Worm (Caenorhabditis elegans) whole organism, dauer: ENCODE measurements around the gene R06F6.8.

ENCODE experiments used
- unc-62 ChIP-seq: sonication (generic microtip); optimal IDR thresholded peaks from 2 replicates; lab custom pipeline; 2017; ENCODE audit warnings: missing biosample characterization, missing genetic modification reagents, missing genetic modification characterization

Gene R06F6.8

DNA sequence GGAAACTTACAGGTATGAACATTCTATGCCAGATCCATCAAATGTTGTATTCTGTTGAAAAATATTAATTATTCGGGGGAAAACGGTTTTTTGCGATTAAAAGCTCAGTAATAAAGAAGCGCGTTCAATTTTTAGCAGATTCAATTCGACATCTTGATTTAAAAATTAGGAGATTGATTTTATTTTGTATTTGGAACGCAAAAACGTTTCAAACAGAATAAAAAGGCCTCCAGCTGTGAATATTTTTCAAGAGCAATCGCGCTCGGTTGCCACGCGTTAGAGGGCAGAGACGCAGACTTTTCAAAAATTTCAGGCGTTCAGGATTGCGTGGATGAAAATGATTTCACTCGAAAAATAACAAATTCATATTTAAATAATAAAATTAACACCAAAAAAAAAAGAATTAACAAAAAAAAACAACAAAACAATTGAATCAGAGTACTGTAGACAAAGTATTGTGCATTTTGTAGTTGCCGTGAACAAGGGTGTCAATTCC is at the start of gene R06F6.8:
R06F6.8 (minus strand) TSS at position 51 of the 496 bp plus-strand sequence.
- no peak for TF ChIP-seq unc-62 (GFP tag; lab: Kevin White, UChicago)

DNA sequence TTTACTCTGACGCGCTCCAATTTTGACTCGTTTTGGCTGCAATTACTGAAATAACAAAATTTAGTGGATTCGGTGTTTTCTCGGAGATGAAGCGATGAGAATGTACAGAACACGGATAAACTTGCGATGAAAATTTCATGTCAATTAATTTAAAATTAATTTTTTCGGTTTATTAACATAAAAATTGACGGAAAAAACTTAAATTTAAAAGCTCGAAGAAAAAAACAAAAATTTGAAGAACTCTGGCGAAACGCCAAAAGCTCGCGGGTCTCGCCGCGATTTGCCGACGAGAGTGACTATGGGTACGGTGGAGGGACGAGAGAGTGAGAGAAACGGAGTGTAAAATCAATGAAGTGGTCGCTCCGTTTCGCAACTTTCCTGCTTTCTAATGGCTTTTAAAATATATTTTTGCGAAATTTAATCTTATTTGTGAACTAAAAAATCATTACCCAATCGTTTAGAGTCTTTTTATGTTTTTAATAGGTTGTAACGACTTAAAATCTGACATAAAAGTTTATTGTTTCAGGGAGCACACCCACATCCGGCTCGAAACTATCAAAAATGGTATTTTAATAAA is 49.0 kb upstream of the R06F6.8 start, which contains the start of the genes gmps-1 and cap-2:
gmps-1 (minus strand) TSS at position 51 of the 577 bp plus-strand sequence.
cap-2 (plus strand) TSS at position 527 of the 577 bp plus-strand sequence.
- no peak for TF ChIP-seq unc-62 (GFP tag; lab: Kevin White, UChicago)

DNA sequence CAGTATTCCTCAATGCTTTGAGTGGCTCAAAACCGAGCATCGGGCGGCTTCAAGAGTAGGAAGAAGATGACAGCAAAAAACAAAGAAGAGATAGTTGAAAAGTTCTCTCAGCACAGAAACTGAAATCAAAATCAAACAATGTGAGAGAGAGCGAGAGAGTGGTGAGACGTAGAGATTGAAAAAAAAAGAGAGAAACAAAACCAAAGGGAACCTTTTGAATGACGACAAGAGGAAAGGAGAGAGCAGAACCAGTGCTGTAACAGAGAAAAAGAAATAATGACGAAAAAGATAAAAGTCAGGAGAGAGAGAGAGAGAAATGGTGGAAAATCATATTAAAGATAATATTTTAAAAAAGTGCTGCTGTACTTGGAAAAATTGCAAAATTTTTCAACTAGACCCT is 47.4 kb upstream of the R06F6.8 start:
- TF ChIP-seq unc-62 (GFP tag; lab: Kevin White, UChicago), result no peak

DNA sequence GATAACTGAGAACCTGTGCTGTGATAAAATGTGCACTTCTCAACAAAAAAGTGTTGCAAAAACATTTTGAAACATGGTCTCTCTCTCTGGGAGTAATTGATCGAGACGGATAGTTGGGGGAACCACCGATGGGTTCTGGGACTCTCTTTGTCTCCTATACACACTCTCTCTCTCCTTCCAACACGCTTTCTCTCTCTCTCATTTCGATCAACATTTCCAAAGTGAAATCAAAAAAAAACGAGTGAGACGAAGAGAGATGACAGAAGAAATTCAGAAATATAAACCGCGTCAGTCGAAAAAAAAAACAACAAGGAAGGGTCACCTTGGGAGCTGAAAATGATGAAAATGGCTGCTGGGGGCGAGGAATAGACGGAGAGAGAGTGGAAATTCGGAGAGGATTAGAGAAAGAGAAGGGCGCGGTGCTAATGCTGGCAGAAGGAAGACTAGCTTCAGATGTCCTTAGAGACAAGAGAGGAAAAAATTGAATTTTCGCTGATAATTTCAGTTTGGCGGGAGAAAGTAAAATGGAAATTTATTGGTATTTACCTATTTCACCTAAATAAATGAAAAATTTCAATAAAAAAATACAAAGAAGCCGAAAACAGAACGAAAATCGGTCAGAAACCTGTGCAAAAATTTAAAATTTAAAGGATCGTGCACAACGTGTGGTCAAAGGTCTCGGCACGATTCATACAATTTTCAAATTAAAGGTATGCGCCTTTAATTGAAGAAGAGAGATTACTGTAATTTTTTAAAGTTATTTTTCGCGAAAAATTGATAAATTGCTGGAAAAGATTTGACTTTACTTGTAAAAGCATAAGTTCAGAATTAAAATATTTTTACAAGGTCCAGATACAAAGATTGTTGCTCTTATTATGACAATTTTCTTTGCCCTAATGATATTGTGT is 43.2 kb upstream of the R06F6.8 start:
- no peak for TF ChIP-seq unc-62 (GFP tag; lab: Kevin White, UChicago)

DNA sequence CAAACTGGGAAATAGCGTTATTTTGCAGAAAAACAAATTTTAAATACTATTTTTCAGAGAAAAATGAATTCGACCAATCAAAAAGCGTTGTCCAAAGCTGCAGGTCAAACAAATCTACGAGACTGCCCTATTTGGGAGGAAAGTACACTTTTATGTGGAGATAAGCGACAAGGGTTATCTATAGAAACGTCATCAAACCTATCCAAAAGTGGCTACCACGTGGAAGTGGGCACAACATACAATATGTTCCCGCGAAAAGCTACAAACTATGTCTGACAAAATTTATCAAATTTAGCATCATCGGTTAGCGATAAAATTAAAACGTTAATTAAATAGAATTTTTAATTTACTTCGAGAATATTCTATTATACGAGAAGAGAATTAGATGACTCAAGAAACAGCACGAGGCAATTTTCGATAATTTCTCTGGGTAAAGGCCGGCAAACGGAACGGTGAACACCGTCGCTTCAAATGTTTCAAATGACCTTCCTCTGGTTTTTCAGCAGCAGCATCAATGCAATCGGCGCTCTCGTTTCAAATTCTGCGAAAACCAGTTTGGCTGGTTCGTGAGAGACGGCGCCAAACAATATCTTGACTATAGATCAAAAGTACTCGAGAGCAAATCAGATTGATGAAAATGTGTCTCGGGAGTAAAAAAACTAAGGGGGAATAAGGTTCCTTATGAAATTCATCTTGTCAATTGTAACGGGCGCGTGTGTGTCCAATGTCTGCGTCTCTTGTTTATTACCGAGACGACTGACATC is 42.1 kb upstream of the R06F6.8 start:
- no peak for TF ChIP-seq unc-62 (GFP tag; lab: Kevin White, UChicago)

DNA sequence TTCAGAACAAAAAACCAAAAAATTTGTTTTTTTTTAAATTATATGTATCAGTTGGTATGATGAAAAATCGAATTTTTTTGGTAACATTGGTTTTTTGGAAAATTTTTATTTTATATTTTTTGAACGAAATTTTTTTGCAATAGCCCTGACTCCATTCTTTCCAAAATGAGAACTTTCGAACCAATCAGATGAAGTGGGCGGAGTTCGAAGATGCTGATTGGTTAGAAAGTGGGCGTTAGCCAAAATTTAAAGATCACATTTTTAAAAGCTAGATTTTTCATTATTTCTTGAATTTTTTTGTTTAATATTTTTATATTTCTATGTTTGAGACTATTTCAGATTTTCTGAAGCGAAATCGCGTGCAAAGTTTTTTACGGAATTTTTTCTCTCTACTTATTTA is 41.5 kb upstream of the R06F6.8 start:
- no peak for TF ChIP-seq unc-62 (GFP tag; lab: Kevin White, UChicago)

DNA sequence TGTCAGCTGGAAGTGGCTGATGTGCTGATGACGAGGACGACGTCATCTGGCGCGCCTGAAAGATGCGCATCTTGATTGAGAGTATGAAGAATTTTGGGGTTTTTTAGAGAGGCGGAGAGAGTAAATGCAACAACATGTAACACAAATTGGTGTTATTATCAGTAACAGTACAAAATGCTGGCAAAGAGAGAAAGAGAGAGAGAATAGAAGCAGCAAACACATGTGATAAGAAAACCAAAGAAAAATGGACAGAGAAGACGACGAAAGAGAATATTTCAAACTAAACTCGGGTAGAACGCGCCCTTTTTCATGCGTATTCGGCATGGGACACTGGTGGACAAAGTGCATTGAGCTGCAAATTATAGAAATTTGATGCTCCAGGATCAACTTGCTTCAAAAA is 41.1 kb upstream of the R06F6.8 start, which contains the start of gene M106.3:
M106.3 (minus strand) TSS at position 70 of the 400 bp plus-strand sequence.
- no peak for TF ChIP-seq unc-62 (GFP tag; lab: Kevin White, UChicago)

DNA sequence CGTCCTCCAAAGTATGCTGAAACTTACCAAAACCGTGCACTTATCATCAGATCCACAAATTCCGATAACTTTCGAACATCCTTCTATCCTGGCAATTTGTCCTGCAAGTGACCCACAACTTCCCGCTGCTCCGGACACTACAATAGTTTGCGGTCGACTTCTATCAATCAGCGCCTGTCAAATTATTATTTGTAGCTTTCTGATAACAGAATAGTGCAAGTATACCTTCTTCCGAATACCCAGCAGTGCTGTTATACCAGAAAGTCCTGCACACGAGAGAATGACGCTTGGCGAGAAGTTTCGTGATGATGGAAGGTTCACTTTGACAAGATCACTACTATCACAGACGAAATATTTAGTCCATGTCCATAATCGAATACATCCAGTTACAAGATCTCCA is 39.6 kb upstream of the R06F6.8 start:
- no peak for TF ChIP-seq unc-62 (GFP tag; lab: Kevin White, UChicago)

DNA sequence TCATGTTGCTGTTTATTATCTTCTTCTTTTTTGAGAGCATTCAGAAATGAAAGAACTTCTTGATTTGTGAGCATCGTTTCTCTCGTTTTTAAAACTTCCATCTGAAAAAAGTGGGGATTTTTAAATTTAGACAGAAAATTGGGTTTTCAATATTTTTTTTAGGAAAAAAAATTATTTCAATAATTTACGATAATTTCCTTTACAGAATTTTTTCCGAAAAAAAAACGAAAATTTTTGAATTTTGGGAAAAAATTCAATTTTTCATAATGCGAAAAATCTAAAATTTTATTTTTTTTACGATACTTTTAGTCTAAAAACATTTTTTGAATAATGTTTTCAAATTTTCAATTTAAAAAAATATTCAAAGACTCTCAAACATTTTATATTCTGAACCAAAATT is 37.3 kb upstream of the R06F6.8 start, which contains the start of gene M106.7:
M106.7 (minus strand) TSS at position 101 of the 400 bp plus-strand sequence.
- no peak for TF ChIP-seq unc-62 (GFP tag; lab: Kevin White, UChicago)

DNA sequence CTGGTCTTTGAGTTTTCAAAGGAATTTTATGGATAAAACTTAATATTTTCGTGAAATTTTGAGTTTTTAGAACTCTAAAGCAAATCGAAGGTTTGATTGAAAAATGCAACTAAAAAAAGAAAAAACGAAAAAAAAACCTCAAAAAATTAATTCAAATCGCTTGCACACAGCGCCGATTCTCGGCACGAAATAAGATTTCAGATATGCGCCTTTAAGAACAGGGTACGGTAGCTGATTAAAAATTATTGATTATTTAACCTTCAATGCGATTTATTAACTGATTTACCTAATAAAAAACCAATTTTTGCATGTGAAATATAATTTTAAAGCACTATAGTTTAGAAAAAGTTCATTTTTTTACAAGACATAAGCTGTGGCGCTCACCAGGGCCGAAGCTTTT is 33.1 kb upstream of the R06F6.8 start:
- no peak for TF ChIP-seq unc-62 (GFP tag; lab: Kevin White, UChicago)

DNA sequence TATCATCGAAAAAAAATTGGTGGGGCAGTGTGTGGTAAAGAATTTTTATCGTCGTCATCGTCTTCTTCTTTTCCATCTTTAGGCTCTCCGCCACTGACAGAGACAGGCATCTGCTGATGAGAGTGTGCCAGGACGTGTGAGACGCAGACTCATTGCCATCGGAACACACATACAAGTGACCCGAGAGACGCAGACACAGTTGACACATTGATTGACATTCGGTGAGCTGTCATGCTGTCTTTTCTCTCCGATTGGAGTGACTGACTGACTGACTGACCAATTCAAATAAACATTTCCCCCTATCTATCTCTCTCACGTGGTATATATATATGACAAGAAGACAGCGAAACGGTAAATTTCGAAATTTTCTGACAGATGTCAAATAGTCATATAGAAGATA is 31.3 kb upstream of the R06F6.8 start:
- TF ChIP-seq unc-62 (GFP tag; lab: Kevin White, UChicago), result no peak

DNA sequence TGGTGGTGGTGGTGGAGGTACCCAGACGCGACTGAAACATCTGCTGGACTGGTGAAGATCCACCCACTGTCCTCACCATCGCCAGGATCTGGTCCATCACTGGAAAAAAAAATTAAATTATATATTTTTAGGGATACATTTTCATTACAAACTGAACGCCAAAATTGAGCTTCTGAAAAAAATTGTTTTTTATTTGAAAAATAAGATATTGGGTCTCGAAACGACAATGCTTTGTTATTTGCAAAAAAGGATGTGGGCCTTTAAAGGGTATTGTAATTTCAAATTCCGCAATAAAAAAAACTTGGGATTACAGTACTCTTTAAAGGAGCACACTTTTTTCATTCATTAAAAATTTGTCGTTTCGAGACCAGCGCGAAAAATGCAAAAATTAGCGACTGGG is 30.1 kb upstream of the R06F6.8 start, which contains the start of gene M106.2:
M106.2 (minus strand) TSS at position 101 of the 400 bp plus-strand sequence.
- no peak for TF ChIP-seq unc-62 (GFP tag; lab: Kevin White, UChicago)

DNA sequence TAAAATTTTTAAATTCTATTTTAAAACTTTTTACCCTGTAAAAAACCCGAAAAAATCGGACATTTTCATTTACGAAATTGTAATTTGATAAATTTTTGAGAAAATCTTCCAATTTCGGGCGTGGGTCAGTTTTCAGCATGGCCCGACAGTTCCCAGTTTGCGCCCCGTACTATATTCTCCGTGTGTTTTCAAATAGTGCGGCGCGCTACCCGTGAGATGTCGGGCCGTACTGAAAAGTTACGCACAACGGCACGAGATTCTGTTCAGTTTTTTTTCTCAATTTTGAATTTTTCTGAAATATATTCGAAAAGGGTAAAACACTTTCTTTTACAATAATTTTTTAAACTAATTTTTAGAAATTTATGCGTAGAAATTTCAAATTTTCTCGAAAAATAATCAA is 27.3 kb upstream of the R06F6.8 start:
- TF ChIP-seq unc-62 (GFP tag; lab: Kevin White, UChicago), result no peak

DNA sequence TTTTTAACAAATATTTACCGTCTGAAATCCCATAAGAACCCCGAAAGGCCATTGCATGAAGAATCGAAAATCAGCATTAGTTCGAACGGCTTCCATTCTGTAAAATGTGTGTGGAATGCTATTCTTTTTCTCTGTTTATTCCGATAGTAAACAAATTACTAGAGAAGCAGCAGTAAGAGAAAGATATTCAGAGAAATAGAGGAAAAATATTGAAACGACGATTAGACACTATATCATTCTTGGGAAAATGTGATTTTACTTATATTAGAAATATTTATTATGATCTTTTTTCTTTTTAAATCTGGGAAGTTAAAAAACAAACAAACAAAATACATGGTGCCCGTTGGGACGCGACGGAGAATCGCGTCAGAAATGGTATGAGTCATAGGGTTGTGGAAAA is 23.7 kb upstream of the R06F6.8 start, which contains the start of gene M106.8:
M106.8 (minus strand) TSS at position 101 of the 400 bp plus-strand sequence.
- TF ChIP-seq unc-62 (GFP tag; lab: Kevin White, UChicago), result no peak

DNA sequence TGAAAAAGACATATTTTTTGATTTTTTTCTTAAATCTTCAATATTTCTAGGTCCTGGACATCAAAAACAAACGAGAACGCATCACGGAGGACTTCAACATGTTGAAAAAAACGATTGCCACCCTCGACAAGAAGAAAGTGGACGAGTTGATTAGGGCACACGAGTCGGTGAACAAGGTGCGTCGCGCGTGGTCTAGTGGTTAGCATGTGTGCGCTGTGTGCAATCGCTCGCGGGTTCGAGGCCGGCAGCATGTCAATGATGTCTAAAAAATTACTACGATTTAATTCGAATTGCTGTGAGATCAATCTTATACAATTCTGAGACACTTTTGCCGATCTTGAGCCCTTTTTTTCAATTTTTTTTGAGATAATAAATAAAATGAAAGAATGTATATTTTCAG is 20.3 kb upstream of the R06F6.8 start:
- no peak for TF ChIP-seq unc-62 (GFP tag; lab: Kevin White, UChicago)
